Worm (Caenorhabditis elegans): Measurements from ENCODE around the gene T06C12.11.
"Not testable (repeated sequence)": the region's sequence is repeated elsewhere in the genome, so short reads cannot be mapped to it uniquely, and the experiment has no call there.

The T06C12.11 gene

ce11 chrV:15917458-15917857 lies 24.7 kb downstream of the T06C12.11 start, which contains the start of gene F35E8.9:
Gene F35E8.9 (minus strand): TSS chrV:15917558.
- TF ChIP-seq R02D3.7 (tag; optimal IDR thresholded peaks at IDR 0.05): no peak
- no peak for TF ChIP-seq ceh-9 (tag; optimal IDR thresholded peaks at IDR 0.05)
- no peak for TF ChIP-seq lin-39 (tag; optimal IDR thresholded peaks at IDR 0.05)
- no peak for TF ChIP-seq elt-2 (tag; optimal IDR thresholded peaks at IDR 0.05)
- no peak for TF ChIP-seq tbx-2 (tag; optimal IDR thresholded peaks at IDR 0.05)
- no peak for TF ChIP-seq mml-1 (tag; optimal IDR thresholded peaks at IDR 0.05)
- TF ChIP-seq mdl-1 (tag; optimal IDR thresholded peaks at IDR 0.05): no peak
- TF ChIP-seq ceh-16 (tag; optimal IDR thresholded peaks at IDR 0.05): no peak
- TF ChIP-seq fos-1 (tag; optimal IDR thresholded peaks at IDR 0.05): no peak

ce11 chrV:15920273-15920672 lies 27.5 kb downstream of the T06C12.11 start, which contains the start of gene F35E8.10:
Gene F35E8.10 (minus strand): TSS chrV:15920373.
- no peak for TF ChIP-seq ZK546.5 (tag; optimal IDR thresholded peaks at IDR 0.05)

ce11 chrV:15921102-15921501 lies 28.3 kb downstream of the T06C12.11 start, which contains the start of gene cdr-1:
Gene cdr-1 (plus strand): TSS chrV:15921309.
- TF ChIP-seq nhr-77 (tag; optimal IDR thresholded peaks at IDR 0.05) (no peak), elt-2 (tag; optimal IDR thresholded peaks at IDR 0.05) (peak; percentile 46), nhr-67 (tag; optimal IDR thresholded peaks at IDR 0.05) (no peak), ceh-16 (tag; optimal IDR thresholded peaks at IDR 0.05) (no peak), pqm-1 (tag; optimal IDR thresholded peaks at IDR 0.05) (peak; percentile 38)

- TF ChIP-seq nhr-43 (tag; optimal IDR thresholded peaks at IDR 0.05; ENCODE audit: poor library complexity, severe bottlenecking) (no peak), elt-3 (tag; optimal IDR thresholded peaks at IDR 0.05) (no peak), jun-1 (tag; optimal IDR thresholded peaks at IDR 0.05) (no peak), fkh-2 (tag; optimal IDR thresholded peaks at IDR 0.05) (no peak)
Observed at ce11 chrV:15922979-15923378, 30.2 kb downstream of the T06C12.11 start, which contains the start of gene F35E8.13. Gene F35E8.13 (plus strand): TSS chrV:15923279.

ce11 chrV:15924307-15924706 lies 31.5 kb downstream of the T06C12.11 start, which contains the start of gene nhr-108:
Gene nhr-108 (minus strand): TSS chrV:15924472.
- TF ChIP-seq nhr-43 (tag; optimal IDR thresholded peaks at IDR 0.05; ENCODE audit: poor library complexity, severe bottlenecking) (no peak), pha-4 (tag; optimal IDR thresholded peaks at IDR 0.05) (no peak), elt-2 (tag; optimal IDR thresholded peaks at IDR 0.05) (peak; percentile 42), ztf-4 (tag; optimal IDR thresholded peaks at IDR 0.05) (no peak), elt-1 (tag; optimal IDR thresholded peaks at IDR 0.05) (no peak), skn-1 (tag; optimal IDR thresholded peaks at IDR 0.05) (no peak), fkh-10 (GFP tag; optimal IDR thresholded peaks at IDR 0.05) (no peak), nfya-1 (tag; optimal IDR thresholded peaks at IDR 0.05; ENCODE audit: insufficient read depth) (no peak), eor-1 (tag; optimal IDR thresholded peaks at IDR 0.05) (no peak)

ce11 chrV:15928325-15928724 lies 35.5 kb downstream of the T06C12.11 start, which contains the start of gene pzf-1:
Gene pzf-1 (minus strand): TSS chrV:15928425.
- no peak for TF ChIP-seq lin-39 (tag; optimal IDR thresholded peaks at IDR 0.05)

ce11 chrV:15929882-15930281 lies 37.1 kb downstream of the T06C12.11 start, which contains the start of gene srbc-77:
Gene srbc-77 (plus strand): TSS chrV:15930182.
- TF ChIP-seq nhr-77, mml-1, ceh-82 (tag; optimal IDR thresholded peaks at IDR 0.05): not testable (repeated sequence)

- no peak for TF ChIP-seq snpc-4 (tag; optimal IDR thresholded peaks at IDR 0.05)
- no peak for TF ChIP-seq unc-62 (GFP tag; optimal IDR thresholded peaks at IDR 0.05)
- no peak for TF ChIP-seq zag-1 (tag; optimal IDR thresholded peaks at IDR 0.05)
- no peak for TF ChIP-seq skn-1 (tag; optimal IDR thresholded peaks at IDR 0.05)
- TF ChIP-seq hmg-11 (tag; optimal IDR thresholded peaks at IDR 0.05): no peak
- TF ChIP-seq sea-2 (GFP tag; optimal IDR thresholded peaks at IDR 0.05): no peak
- no peak for TF ChIP-seq lin-15B (tag; optimal IDR thresholded peaks at IDR 0.05)
- TF ChIP-seq ztf-4 (tag; optimal IDR thresholded peaks at IDR 0.05): no peak
- TF ChIP-seq daf-12 (tag; optimal IDR thresholded peaks at IDR 0.05): no peak
- no peak for TF ChIP-seq ztf-11 (tag; optimal IDR thresholded peaks at IDR 0.05)
- TF ChIP-seq ceh-9 (tag; optimal IDR thresholded peaks at IDR 0.05): no peak
- no peak for TF ChIP-seq nhr-25 (tag; optimal IDR thresholded peaks at IDR 0.05)
- no peak for TF ChIP-seq mml-1 (tag; optimal IDR thresholded peaks at IDR 0.05)
- TF ChIP-seq nhr-67 (tag; optimal IDR thresholded peaks at IDR 0.05): no peak
- no peak for TF ChIP-seq nhr-77 (tag; optimal IDR thresholded peaks at IDR 0.05)
- no peak for TF ChIP-seq unc-39 (tag; optimal IDR thresholded peaks at IDR 0.05)
- no peak for TF ChIP-seq fkh-2 (tag; optimal IDR thresholded peaks at IDR 0.05)
Observed at ce11 chrV:15932390-15932789, 39.6 kb downstream of the T06C12.11 start, which contains the start of gene srw-26. Gene srw-26 (minus strand): TSS chrV:15932490.
